Worm (Caenorhabditis elegans) whole organism, early embryonic: Measurements from ENCODE around the gene ifas-1.

ENCODE experiments used
- B0310.2 ChIP-seq: sonication (generic microtip); optimal IDR thresholded peaks from 2 replicates; lab custom pipeline; 2016; ENCODE audit warnings: mild to moderate bottlenecking, missing genetic modification characterization, missing compliant biosample characterization
- F13C5.2 ChIP-seq: sonication (generic microtip); optimal IDR thresholded peaks from 2 replicates; lab custom pipeline; 2017; ENCODE audit warnings: mild to moderate bottlenecking, missing genetic modification characterization, inconsistent platforms, missing compliant biosample characterization
- aly-1 ChIP-seq: sonication (generic microtip); optimal IDR thresholded peaks from 2 replicates; lab custom pipeline; 2016; ENCODE audit warnings: missing genetic modification characterization, missing compliant biosample characterization
- ama-1 ChIP-seq: fragments of 150-350 bp; optimal IDR thresholded peaks from 2 replicates; lab custom pipeline; 2014
- hmbx-1 ChIP-seq: sonication (generic microtip); optimal IDR thresholded peaks from 2 replicates; lab custom pipeline; 2016; ENCODE audit warnings: mild to moderate bottlenecking, missing genetic modification characterization, missing compliant biosample characterization
- sea-1 ChIP-seq: fragments of 200-800 bp; sonication (Bioruptor generic); conservative IDR thresholded peaks from 2 replicates; pipeline ENCODE4 v1.3.6; 2022; ENCODE audit warnings: missing genetic modification characterization, missing compliant biosample characterization

- TF ChIP-seq B0310.2 (tag; lab: Kevin White, UChicago) (no peak), F13C5.2 (tag; lab: Kevin White, UChicago) (no peak), hmbx-1 (no peak), sea-1 (GFP tag; lab: Robert Waterston, UW) (no peak), aly-1 (tag; lab: Kevin White, UChicago) (no peak), ama-1 (lab: Kevin White, UChicago) (no peak)
Observed at ce11 chrII:3669315-3669714, 19.2 kb downstream of the ifas-1 start, which contains the start of gene srx-97.
